Worm (Caenorhabditis elegans): ENCODE results near the gene gldi-8.

gldi-8 gene

DNA sequence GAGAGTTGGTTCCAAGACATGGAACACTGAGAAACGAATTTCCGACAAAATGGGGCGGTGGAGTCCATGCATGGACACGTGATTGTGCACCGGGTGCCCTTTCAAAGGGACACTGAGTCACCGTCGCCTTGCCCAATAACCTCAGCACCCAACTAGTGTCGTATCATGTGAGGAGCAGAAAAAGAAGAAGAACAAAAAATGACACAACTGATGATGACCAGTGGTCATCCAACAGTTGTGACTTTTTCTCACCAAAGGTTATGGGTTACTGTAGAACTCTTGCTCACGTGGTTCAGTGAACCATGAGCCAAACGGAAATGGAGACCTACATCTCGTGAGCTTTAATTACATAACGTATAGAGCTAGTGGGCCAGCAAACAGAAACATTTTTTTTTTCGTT lies 33.7 kb downstream of the gldi-8 start:
- TF ChIP-seq unc-62 (GFP tag; optimal IDR thresholded peaks at IDR 0.05): no peak

ce11 chrIII:12562769-12563168 lies 36.8 kb downstream of the gldi-8 start:
- TF ChIP-seq unc-62 (GFP tag; optimal IDR thresholded peaks at IDR 0.05): no peak

ce11 chrIII:12558097-12558594 lies 41.4 kb downstream of the gldi-8 start:
- no peak for TF ChIP-seq unc-62 (GFP tag; optimal IDR thresholded peaks at IDR 0.05)

DNA sequence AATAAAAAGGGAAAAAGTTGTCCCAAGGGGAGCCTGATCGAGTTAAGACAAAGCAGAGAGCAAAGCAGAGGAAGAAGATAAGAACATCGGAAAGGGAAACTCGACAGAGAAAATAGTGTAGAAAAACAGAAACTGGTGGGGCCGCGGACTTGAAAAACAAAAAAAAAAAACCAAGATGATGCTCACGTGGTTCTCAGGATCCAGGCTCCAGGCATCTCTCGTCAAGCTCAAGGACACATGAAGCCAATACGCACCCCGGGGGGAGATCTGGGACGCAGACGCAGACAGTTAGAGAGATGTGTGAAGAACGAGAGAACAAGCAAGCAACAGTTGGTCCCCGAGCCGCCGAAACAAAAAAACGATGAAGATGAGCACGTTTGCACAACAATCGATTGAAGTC lies 43.4 kb downstream of the gldi-8 start:
- TF ChIP-seq unc-62 (GFP tag; optimal IDR thresholded peaks at IDR 0.05): no peak

- TF ChIP-seq unc-62 (GFP tag; optimal IDR thresholded peaks at IDR 0.05): no peak
Observed at ce11 chrIII:12551253-12551652, 48.3 kb downstream of the gldi-8 start.

- TF ChIP-seq unc-62 (GFP tag; optimal IDR thresholded peaks at IDR 0.05): no peak
Observed at ce11 chrIII:12549657-12550056, 49.9 kb downstream of the gldi-8 start.

ce11 chrIII:12548441-12548840 lies 51.1 kb downstream of the gldi-8 start:
- TF ChIP-seq unc-62 (GFP tag; optimal IDR thresholded peaks at IDR 0.05): no peak

Measured in whole organism, dauer.